Fruit fly (Drosophila melanogaster): Measurements from ENCODE around the gene CG18731.

CG18731 gene

dm6 chr3R:29773833-29774324, 49.1 kb downstream of the CG18731 start (continued):
- TF ChIP-seq wek (GFP tag; optimal IDR thresholded peaks at IDR 0.05) (peak; percentile 0), ac (GFP tag; optimal IDR thresholded peaks at IDR 0.05) (no peak), CG6272 (GFP tag; IDR thresholded peaks at IDR 0.05) (peak; percentile 21; the same call in 1 of the 2 replicates), ewg (GFP tag; optimal IDR thresholded peaks at IDR 0.05) (peak; percentile 33), gce (GFP tag; IDR thresholded peaks at IDR 0.05) (no peak), CG8765 (GFP tag; IDR thresholded peaks at IDR 0.05) (no peak; the same call in 1 of the 2 replicates), CG34422 (GFP tag; IDR thresholded peaks at IDR 0.05) (no peak), Hmr (GFP tag; optimal IDR thresholded peaks at IDR 0.05) (peak; percentile 80), CG13775 (GFP tag; optimal IDR thresholded peaks at IDR 0.05) (peak; percentile 75), BEAF-32 (GFP tag; optimal IDR thresholded peaks at IDR 0.05) (no peak), Neu2 (GFP tag; optimal IDR thresholded peaks at IDR 0.05; ENCODE audit: borderline replicate concordance) (no peak), CG12769 (tag; optimal IDR thresholded peaks at IDR 0.05) (peak; percentile 90), gt (GFP tag; IDR thresholded peaks at IDR 0.05) (no peak), CG10462 (GFP tag; optimal IDR thresholded peaks at IDR 0.05) (peak; percentile 32), CG6791 (GFP tag; IDR thresholded peaks at IDR 0.05; ENCODE audit: partially characterized antibody) (no peak), HmgD (GFP tag; optimal IDR thresholded peaks at IDR 0.05) (no peak), pho (GFP tag; optimal IDR thresholded peaks at IDR 0.05) (peak; percentile 86), Sry-δ (GFP tag; optimal IDR thresholded peaks at IDR 0.05) (peak; percentile 2), lmd (GFP tag; IDR thresholded peaks at IDR 0.05) (peak; percentile 87), sob (GFP tag; IDR thresholded peaks at IDR 0.05) (peak; percentile 70), cg (GFP tag; optimal IDR thresholded peaks at IDR 0.05) (no peak), CG11093 (GFP tag; IDR thresholded peaks at IDR 0.05) (peak; percentile 53; the same call in 1 of the 3 replicates), kah (GFP tag; optimal IDR thresholded peaks at IDR 0.05) (no peak), CG5953 (GFP tag; IDR thresholded peaks at IDR 0.05) (no peak), CG7372 (GFP tag; IDR thresholded peaks at IDR 0.05) (peak; percentile 73), btn (GFP tag; optimal IDR thresholded peaks at IDR 0.05) (peak; percentile 23), CG6854 (GFP tag; optimal IDR thresholded peaks at IDR 0.05) (no peak), Sox100B (GFP tag; optimal IDR thresholded peaks at IDR 0.05) (peak; percentile 72), CG11398 (GFP tag; optimal IDR thresholded peaks at IDR 0.05) (peak; percentile 68), Sry-β (GFP tag; optimal IDR thresholded peaks at IDR 0.05) (no peak), unc-4 (GFP tag; IDR thresholded peaks at IDR 0.05; ENCODE audit: partially characterized antibody) (no peak), slp2 (GFP tag; optimal IDR thresholded peaks at IDR 0.05) (peak; percentile 59), MESR4 (GFP tag; optimal IDR thresholded peaks at IDR 0.05) (no peak), CG18011 (GFP tag; optimal IDR thresholded peaks at IDR 0.05) (peak; percentile 25), CG6254 (GFP tag; optimal IDR thresholded peaks at IDR 0.05) (peak; percentile 21), her (GFP tag; optimal IDR thresholded peaks at IDR 0.05) (peak; percentile 58), CG8478 (optimal IDR thresholded peaks at IDR 0.05) (no peak), ato (GFP tag; IDR thresholded peaks at IDR 0.05; ENCODE audit: partially characterized antibody) (no peak), Fer2 (tag; optimal IDR thresholded peaks at IDR 0.05) (peak; percentile 62), CG14965 (GFP tag; optimal IDR thresholded peaks at IDR 0.05; ENCODE audit: borderline replicate concordance) (peak; percentile 47), CG33557 (GFP tag; optimal IDR thresholded peaks at IDR 0.05) (no peak), CG9437 (GFP tag; optimal IDR thresholded peaks at IDR 0.05) (peak; percentile 53), toy (GFP tag; IDR thresholded peaks at IDR 0.05) (peak; percentile 74), zfh2 (GFP tag; optimal IDR thresholded peaks at IDR 0.05) (peak; percentile 88), disco-r (GFP tag; optimal IDR thresholded peaks at IDR 0.05) (peak; percentile 48), Hr78 (GFP tag; optimal IDR thresholded peaks at IDR 0.05) (no peak), CG2202 (tag; optimal IDR thresholded peaks at IDR 0.05) (no peak), CG3995 (GFP tag; optimal IDR thresholded peaks at IDR 0.05) (peak; percentile 32), CG31224 (GFP tag; IDR thresholded peaks at IDR 0.05) (peak; percentile 64; the same call in 1 of the 2 replicates), gsb-n (tag; optimal IDR thresholded peaks at IDR 0.05) (no peak)

All from whole organism, embryonic.